Worm (Caenorhabditis elegans) whole organism, L3 larva: ENCODE results near the gene W01A11.7.

Experiments
- ZK546.5 ChIP-seq: sonication (generic microtip); optimal IDR thresholded peaks from 2 replicates; lab custom pipeline; 2017; ENCODE audit warnings: missing biosample characterization, missing genetic modification characterization
- ceh-82 ChIP-seq: fragments of 150-350 bp; optimal IDR thresholded peaks from 2 replicates; lab custom pipeline; 2014; ENCODE audit warnings: missing biosample characterization, missing genetic modification characterization
- daf-12 ChIP-seq: fragments of 150-350 bp; optimal IDR thresholded peaks from 2 replicates; lab custom pipeline; 2014; ENCODE audit warnings: missing biosample characterization, missing genetic modification reagents, missing genetic modification characterization
- elt-3 ChIP-seq, 3 experiments: fragments of 150-350 bp in 1 of 3; sonication (generic microtip) in 2 of 3; optimal IDR thresholded peaks; 2 replicates in 2 of 3; 4 replicates in 1 of 3; lab custom pipeline; 2014 to 2017; ENCODE audit warnings: missing biosample characterization in 3 of 3, missing genetic modification characterization in 3 of 3
- lsy-12 ChIP-seq: sonication (generic microtip); optimal IDR thresholded peaks from 2 replicates; lab custom pipeline; 2016; ENCODE audit warnings: mild to moderate bottlenecking, missing genetic modification characterization, missing compliant biosample characterization
- nhr-11 ChIP-seq: fragments of 150-350 bp; optimal IDR thresholded peaks from 2 replicates; lab custom pipeline; 2014; ENCODE audit warnings: missing biosample characterization, missing genetic modification characterization
- nhr-25 ChIP-seq: sonication (generic microtip); optimal IDR thresholded peaks from 2 replicates; lab custom pipeline; 2017; ENCODE audit warnings: missing biosample characterization, missing genetic modification characterization
- pqm-1 ChIP-seq: fragments of 150-350 bp; optimal IDR thresholded peaks from 2 replicates; lab custom pipeline; 2017; ENCODE audit warnings: missing biosample characterization, missing genetic modification characterization, inconsistent platforms
- skn-1 ChIP-seq: fragments of 150-350 bp; optimal IDR thresholded peaks from 2 replicates; lab custom pipeline; 2014; ENCODE audit warnings: missing biosample characterization, missing genetic modification characterization
- unc-39 ChIP-seq: sonication (generic microtip); optimal IDR thresholded peaks from 4 replicates; lab custom pipeline; 2017; ENCODE audit warnings: missing biosample characterization, missing genetic modification characterization
- unc-62 ChIP-seq: fragments of 150-350 bp; sonication (generic microtip); optimal IDR thresholded peaks from 4 replicates; lab custom pipeline; 2014; ENCODE audit warnings: missing biosample characterization, missing genetic modification reagents, missing genetic modification characterization
- ztf-11 ChIP-seq: fragments of 150-350 bp; optimal IDR thresholded peaks from 2 replicates; lab custom pipeline; 2014; ENCODE audit warnings: missing biosample characterization, missing genetic modification characterization

- TF ChIP-seq unc-62 (no peak), lsy-12 (tag; lab: Kevin White, UChicago) (no peak), ceh-82 (tag; lab: Kevin White, UChicago) (no peak), skn-1 (tag; lab: Kevin White, UChicago) (no peak), ZK546.5 (tag; lab: Kevin White, UChicago) (no peak), unc-39 (tag; lab: Kevin White, UChicago) (no peak), ztf-11 (no peak), pqm-1 (tag; lab: Kevin White, UChicago) (no peak), nhr-25 (tag; lab: Kevin White, UChicago) (no peak), daf-12 (tag; lab: Kevin White, UChicago) (no peak), elt-3 (tag; optimal IDR thresholded peaks at IDR 0.05; lab: Kevin White, UChicago) (no peak), nhr-11 (tag; lab: Kevin White, UChicago) (no peak)
Measured at ce11 chrV:6458302-6458998, 46.7 kb downstream of the W01A11.7 start.
